Fruit fly (Drosophila melanogaster): Measurements from ENCODE around the gene Wdr37.

Wdr37 gene

dm6 chr3R:18438827-18439717, 36.6 kb upstream of the Wdr37 start (continued):
- TF ChIP-seq Nf-YC (tag; optimal IDR thresholded peaks at IDR 0.05) (no peak), CG11504 (tag; optimal IDR thresholded peaks at IDR 0.05) (peak; percentile 71), CG18764 (GFP tag; optimal IDR thresholded peaks at IDR 0.05) (peak; percentile 54), ham (GFP tag; IDR thresholded peaks at IDR 0.05) (no peak), aop (GFP tag; IDR thresholded peaks at IDR 0.05) (no peak), CG7839 (tag; optimal IDR thresholded peaks at IDR 0.05) (peak; percentile 72), B-H1 (GFP tag; IDR thresholded peaks at IDR 0.05) (no peak; the same call in 2 of the 3 replicates), Sin3A (optimal IDR thresholded peaks at IDR 0.05) (no peak), CG9932 (GFP tag; IDR thresholded peaks at IDR 0.05) (peak; percentile 44; the same call in 1 of the 2 replicates), phol (tag; optimal IDR thresholded peaks at IDR 0.05) (peak; percentile 42), Hr78 (GFP tag; optimal IDR thresholded peaks at IDR 0.05) (peak in 1 of 2 experiments; percentile 2), CG32772 (GFP tag; IDR thresholded peaks at IDR 0.05) (0 out of 2 replicates have a peak, but pooled peaks have one; percentile 26), HmgZ (tag; optimal IDR thresholded peaks at IDR 0.05) (peak; percentile 62), CG10565 (GFP tag; optimal IDR thresholded peaks at IDR 0.05) (no peak), CG10147 (GFP tag; optimal IDR thresholded peaks at IDR 0.05) (peak; percentile 59), Mad (GFP tag; optimal IDR thresholded peaks at IDR 0.05) (no peak), Max (GFP tag; optimal IDR thresholded peaks at IDR 0.05) (no peak), CG31365 (tag; optimal IDR thresholded peaks at IDR 0.05) (peak; percentile 47), CG18011 (GFP tag; optimal IDR thresholded peaks at IDR 0.05) (peak; percentile 3), CG34422 (GFP tag; IDR thresholded peaks at IDR 0.05) (no peak), Taf1 (GFP tag; IDR thresholded peaks at IDR 0.05) (peak; percentile 22; the same call in 1 of the 2 replicates), gro (GFP tag; optimal IDR thresholded peaks at IDR 0.05) (peak; percentile 49), CG18476 (GFP tag; optimal IDR thresholded peaks at IDR 0.05) (peak; percentile 29), Hsf (GFP tag; optimal IDR thresholded peaks at IDR 0.05) (peak; percentile 29), p53 (GFP tag; optimal IDR thresholded peaks at IDR 0.05) (peak; percentile 39), CG7786 (GFP tag; optimal IDR thresholded peaks at IDR 0.05) (no peak), CG1233 (GFP tag; optimal IDR thresholded peaks at IDR 0.05) (peak; percentile 43), B-H2 (GFP tag; optimal IDR thresholded peaks at IDR 0.05) (peak; percentile 70), CG7987 (GFP tag; optimal IDR thresholded peaks at IDR 0.05) (peak; percentile 77), CG11093 (GFP tag; IDR thresholded peaks at IDR 0.05) (no peak), CG18619 (GFP tag; optimal IDR thresholded peaks at IDR 0.05) (peak; percentile 31), lilli (GFP tag; optimal IDR thresholded peaks at IDR 0.05) (peak; percentile 52), CG13624 (GFP tag; optimal IDR thresholded peaks at IDR 0.05) (peak; percentile 13), Hmr (GFP tag; optimal IDR thresholded peaks at IDR 0.05) (peak; percentile 64), z (GFP tag; IDR thresholded peaks at IDR 0.05) (0 out of 3 replicates have a peak, but pooled peaks have one; percentile 33), nau (GFP tag; optimal IDR thresholded peaks at IDR 0.05) (peak; percentile 78), CG2875 (GFP tag; optimal IDR thresholded peaks at IDR 0.05) (peak; percentile 68), CG4328 (GFP tag; optimal IDR thresholded peaks at IDR 0.05) (peak; percentile 71), CG17568 (GFP tag; optimal IDR thresholded peaks at IDR 0.05) (peak; percentile 69), jigr1 (GFP tag; IDR thresholded peaks at IDR 0.05) (0 out of 3 replicates have a peak, but pooled peaks have one; percentile 16), CG6254 (GFP tag; optimal IDR thresholded peaks at IDR 0.05) (peak; percentile 34), CG8089 (GFP tag; optimal IDR thresholded peaks at IDR 0.05) (peak; percentile 15), CG6689 (GFP tag; IDR thresholded peaks at IDR 0.05) (peak; percentile 41; the same call in 1 of the 2 replicates), oc (tag; optimal IDR thresholded peaks at IDR 0.05) (no peak), CG13123 (GFP tag; optimal IDR thresholded peaks at IDR 0.05) (peak; percentile 16), gsb-n (tag; optimal IDR thresholded peaks at IDR 0.05) (peak; percentile 38), CG2712 (tag; optimal IDR thresholded peaks at IDR 0.05) (peak; percentile 6), pnt (GFP tag; optimal IDR thresholded peaks at IDR 0.05) (peak; percentile 11)
